Fruit fly (Drosophila melanogaster) whole organism, embryonic: ENCODE results near the gene Arp3.
A peak's percentile ranks its signal among the peaks of the same experiment; 100 is the strongest.

ENCODE experiments used
- BtbVII ChIP-seq: fragments of 200-800 bp; sonication (Bioruptor generic); optimal IDR thresholded peaks from 3 replicates; lab custom pipeline; 2017; ENCODE audit warnings: missing biosample characterization, mild to moderate bottlenecking, missing genetic modification characterization
- C15 ChIP-seq: fragments of 200-800 bp; sonication (Bioruptor generic); IDR thresholded peaks from 3 replicates; pipeline ENCODE4 v1.3.6; 2022; ENCODE audit warnings: missing biosample characterization, missing genetic modification characterization
- CG11398 ChIP-seq: fragments of 200-800 bp; sonication (Bioruptor generic); optimal IDR thresholded peaks from 2 replicates; lab custom pipeline; 2016; ENCODE audit warnings: missing biosample characterization, missing genetic modification characterization
- CG11504 ChIP-seq: fragments of 200-800 bp; sonication (Bioruptor generic); optimal IDR thresholded peaks from 3 replicates; lab custom pipeline; 2019; ENCODE audit warnings: missing biosample characterization, mild to moderate bottlenecking, missing genetic modification characterization, moderate library complexity
- CG12659 ChIP-seq: fragments of 200-800 bp; sonication (Bioruptor generic); optimal IDR thresholded peaks from 3 replicates; lab custom pipeline; 2017; ENCODE audit warnings: mild to moderate bottlenecking, missing biosample characterization, missing genetic modification reagents, missing genetic modification characterization
- CG14014 ChIP-seq: fragments of 200-800 bp; sonication (Bioruptor generic); IDR thresholded peaks from 2 replicates; pipeline ENCODE4 v1.3.6; 2022; ENCODE audit warnings: missing biosample characterization, missing genetic modification characterization
- CG15073 ChIP-seq: fragments of 200-800 bp; sonication (Bioruptor generic); optimal IDR thresholded peaks from 2 replicates; lab custom pipeline; 2016; ENCODE audit warnings: missing biosample characterization, missing genetic modification characterization
- CG15601 ChIP-seq: fragments of 200-800 bp; sonication (Bioruptor generic); optimal IDR thresholded peaks from 3 replicates; lab custom pipeline; 2019; ENCODE audit warnings: missing biosample characterization, mild to moderate bottlenecking, missing genetic modification characterization, moderate library complexity
- CG16813 ChIP-seq: fragments of 200-800 bp; sonication (Bioruptor generic); IDR thresholded peaks from 3 replicates; pipeline ENCODE4 v1.3.6; 2022; ENCODE audit warnings: missing biosample characterization, missing genetic modification characterization; ENCODE audit not compliant: partially characterized antibody
- CG2120 ChIP-seq: fragments of 200-800 bp; sonication (Bioruptor generic); optimal IDR thresholded peaks from 3 replicates; lab custom pipeline; 2016; ENCODE audit warnings: missing biosample characterization, missing genetic modification characterization
- CG2199 ChIP-seq: fragments of 200-800 bp; sonication (Bioruptor generic); IDR thresholded peaks from 3 replicates; pipeline ENCODE4 v1.3.6; 2022; ENCODE audit warnings: missing biosample characterization, missing genetic modification characterization
- CG3281 ChIP-seq: fragments of 200-800 bp; sonication (Bioruptor generic); optimal IDR thresholded peaks from 3 replicates; lab custom pipeline; 2017; ENCODE audit warnings: missing biosample characterization, mild to moderate bottlenecking, missing genetic modification characterization
- CG4404 ChIP-seq: fragments of 200-800 bp; sonication (Bioruptor generic); IDR thresholded peaks from 2 replicates; pipeline ENCODE4 v1.3.6; 2022; ENCODE audit warnings: missing biosample characterization, missing genetic modification characterization
- CG4424 ChIP-seq: fragments of 200-800 bp; sonication (Bioruptor generic); optimal IDR thresholded peaks from 3 replicates; lab custom pipeline; 2016; ENCODE audit warnings: missing biosample characterization, missing genetic modification characterization
- CG4820 ChIP-seq: fragments of 200-800 bp; sonication (Bioruptor generic); optimal IDR thresholded peaks from 3 replicates; lab custom pipeline; 2016; ENCODE audit warnings: missing biosample characterization, missing genetic modification characterization
- CG6654 ChIP-seq: fragments of 200-800 bp; sonication (Bioruptor generic); optimal IDR thresholded peaks from 2 replicates; lab custom pipeline; 2017; ENCODE audit warnings: missing biosample characterization, mild to moderate bottlenecking, missing genetic modification characterization
- CG6791 ChIP-seq: fragments of 200-800 bp; sonication (Bioruptor generic); IDR thresholded peaks from 3 replicates; pipeline ENCODE4 v1.3.6; 2022; ENCODE audit warnings: missing biosample characterization, missing genetic modification characterization; ENCODE audit not compliant: partially characterized antibody
- CG6813 ChIP-seq: fragments of 200-800 bp; sonication (Bioruptor generic); optimal IDR thresholded peaks from 2 replicates; lab custom pipeline; 2017; ENCODE audit warnings: missing biosample characterization, missing genetic modification characterization, mild to moderate bottlenecking, moderate library complexity, missing genetic modification reagents
- CG7556 ChIP-seq: fragments of 200-800 bp; sonication (Bioruptor generic); optimal IDR thresholded peaks from 2 replicates; lab custom pipeline; 2017; ENCODE audit warnings: missing biosample characterization, mild to moderate bottlenecking, missing genetic modification characterization
- CG8290 ChIP-seq, 3 experiments: fragments of 200-800 bp; sonication (Bioruptor generic); optimal IDR thresholded peaks; 2 replicates each; lab custom pipeline; 2016 to 2019; ENCODE audit warnings: missing biosample characterization in 3 of 3, missing genetic modification characterization in 3 of 3, mild to moderate bottlenecking in 2 of 3, moderate library complexity in 1 of 3
- CG9932 ChIP-seq: fragments of 200-800 bp; sonication (Bioruptor generic); IDR thresholded peaks from 2 replicates; pipeline ENCODE4 v1.3.6; 2022; ENCODE audit warnings: missing biosample characterization, missing genetic modification characterization
- D ChIP-seq, 2 experiments: fragments of 200-800 bp in 1 of 2; fragments of >200 bp in 1 of 2; sonication (Bioruptor generic) in 1 of 2; optimal IDR thresholded peaks; 2 replicates in 1 of 2; 3 replicates in 1 of 2; lab custom pipeline; 2017; ENCODE audit warnings: mild to moderate bottlenecking in 1 of 2, missing biosample characterization in 1 of 2, missing genetic modification characterization in 1 of 2, missing genetic modification reagents in 1 of 2
- Drgx ChIP-seq: fragments of 200-800 bp; sonication (Bioruptor generic); IDR thresholded peaks from 2 replicates; pipeline ENCODE4 v1.3.6; 2022; ENCODE audit warnings: missing biosample characterization, missing genetic modification characterization
- Fer1 ChIP-seq: fragments of 200-800 bp; sonication (Bioruptor generic); optimal IDR thresholded peaks from 2 replicates; lab custom pipeline; 2017; ENCODE audit warnings: missing biosample characterization, mild to moderate bottlenecking, missing genetic modification characterization
- Jarid2 ChIP-seq: fragments of 200-800 bp; sonication (Bioruptor generic); optimal IDR thresholded peaks from 3 replicates; lab custom pipeline; 2017; ENCODE audit warnings: mild to moderate bottlenecking, missing biosample characterization, missing genetic modification reagents, missing genetic modification characterization
- Lpt ChIP-seq: fragments of >200 bp; optimal IDR thresholded peaks from 2 replicates; lab custom pipeline; 2018; ENCODE audit warnings: missing biosample characterization, missing genetic modification characterization
- MESR4 ChIP-seq: fragments of 200-800 bp; sonication (Bioruptor generic); optimal IDR thresholded peaks from 2 replicates; lab custom pipeline; 2018; ENCODE audit warnings: missing biosample characterization, mild to moderate bottlenecking, missing genetic modification characterization, moderate library complexity
- Mad ChIP-seq: fragments of 200-800 bp; sonication (Bioruptor generic); optimal IDR thresholded peaks from 2 replicates; lab custom pipeline; 2016; ENCODE audit warnings: missing biosample characterization, missing genetic modification characterization
- Myb ChIP-seq: fragments of 200-800 bp; sonication (Bioruptor generic); optimal IDR thresholded peaks from 2 replicates; lab custom pipeline; 2016; ENCODE audit warnings: missing biosample characterization, missing genetic modification characterization
- Oaz ChIP-seq: fragments of 200-800 bp; sonication (Bioruptor generic); IDR thresholded peaks from 2 replicates; pipeline ENCODE4 v1.3.6; 2022; ENCODE audit warnings: missing biosample characterization, missing genetic modification characterization
- Poxn ChIP-seq: fragments of 200-800 bp; sonication (Bioruptor generic); IDR thresholded peaks from 2 replicates; pipeline ENCODE4 v1.3.6; 2022; ENCODE audit warnings: missing biosample characterization, missing genetic modification characterization
- Sry-β ChIP-seq: fragments of 200-800 bp; sonication (Bioruptor generic); optimal IDR thresholded peaks from 2 replicates; lab custom pipeline; 2018; ENCODE audit warnings: missing biosample characterization, mild to moderate bottlenecking, missing genetic modification characterization, moderate library complexity
- Vsx1 ChIP-seq: fragments of 200-800 bp; sonication (Bioruptor generic); optimal IDR thresholded peaks from 2 replicates; lab custom pipeline; 2017; ENCODE audit warnings: missing biosample characterization, mild to moderate bottlenecking, missing genetic modification characterization, missing genetic modification reagents
- amos ChIP-seq: fragments of 200-800 bp; sonication (Bioruptor generic); IDR thresholded peaks from 2 replicates; pipeline ENCODE4 v1.3.6; 2022; ENCODE audit warnings: missing biosample characterization, missing genetic modification characterization; ENCODE audit not compliant: partially characterized antibody
- bbx ChIP-seq: fragments of 200-800 bp; sonication (Bioruptor generic); IDR thresholded peaks from 2 replicates; pipeline ENCODE4 v1.3.6; 2022; ENCODE audit warnings: missing biosample characterization, missing genetic modification characterization; ENCODE audit not compliant: partially characterized antibody
- cwo ChIP-seq: fragments of 200-800 bp; sonication (Bioruptor generic); optimal IDR thresholded peaks from 3 replicates; lab custom pipeline; 2017; ENCODE audit warnings: missing biosample characterization, missing genetic modification characterization, mild to moderate bottlenecking, moderate library complexity, missing genetic modification reagents
- dimm ChIP-seq: fragments of 200-800 bp; sonication (Bioruptor generic); IDR thresholded peaks from 2 replicates; pipeline ENCODE4 v1.3.6; 2022; ENCODE audit warnings: missing biosample characterization, missing genetic modification characterization
- dm ChIP-seq: fragments of 200-800 bp; sonication (Bioruptor generic); optimal IDR thresholded peaks from 3 replicates; lab custom pipeline; 2016; ENCODE audit warnings: missing biosample characterization, missing genetic modification characterization
- fd96Cb ChIP-seq: fragments of 200-800 bp; sonication (Bioruptor generic); optimal IDR thresholded peaks from 2 replicates; lab custom pipeline; 2018; ENCODE audit warnings: missing biosample characterization, mild to moderate bottlenecking, missing genetic modification characterization, moderate library complexity
- fu2 ChIP-seq: fragments of 200-800 bp; sonication (Bioruptor generic); optimal IDR thresholded peaks from 2 replicates; lab custom pipeline; 2016; ENCODE audit warnings: missing biosample characterization, missing genetic modification characterization
- kay ChIP-seq: fragments of 200-800 bp; sonication (Bioruptor generic); optimal IDR thresholded peaks from 2 replicates; lab custom pipeline; 2016; ENCODE audit warnings: missing biosample characterization, missing genetic modification characterization
- lmd ChIP-seq: fragments of 200-800 bp; sonication (Bioruptor generic); IDR thresholded peaks from 2 replicates; pipeline ENCODE4 v1.3.6; 2022; ENCODE audit warnings: missing biosample characterization, missing genetic modification characterization
- lov ChIP-seq, 2 experiments: fragments of 200-800 bp in 1 of 2; fragments of >200 bp in 1 of 2; sonication (Bioruptor generic) in 1 of 2; IDR thresholded peaks in 1 of 2; optimal IDR thresholded peaks in 1 of 2; 2 replicates in 1 of 2; 3 replicates in 1 of 2; pipeline versions ENCODE4 v1.3.6 to Lab custom; 2017 to 2022; ENCODE audit warnings: missing biosample characterization in 1 of 2, missing genetic modification characterization in 1 of 2
- nerfin-1 ChIP-seq: fragments of 200-800 bp; sonication (Bioruptor generic); optimal IDR thresholded peaks from 3 replicates; lab custom pipeline; 2019; ENCODE audit warnings: missing biosample characterization, mild to moderate bottlenecking, missing genetic modification characterization, moderate library complexity
- pzg ChIP-seq: fragments of 200-800 bp; sonication (Bioruptor generic); optimal IDR thresholded peaks from 3 replicates; lab custom pipeline; 2018; ENCODE audit warnings: missing biosample characterization, mild to moderate bottlenecking, missing genetic modification characterization, moderate library complexity
- slp2 ChIP-seq: fragments of 200-800 bp; sonication (Bioruptor generic); optimal IDR thresholded peaks from 2 replicates; lab custom pipeline; 2016; ENCODE audit warnings: missing biosample characterization, missing genetic modification characterization
- trem ChIP-seq: fragments of 200-800 bp; optimal IDR thresholded peaks from 3 replicates; lab custom pipeline; 2019; ENCODE audit warnings: missing biosample characterization, mild to moderate bottlenecking, missing genetic modification characterization, moderate library complexity
- vfl ChIP-seq: fragments of 200-800 bp; sonication (Bioruptor generic); optimal IDR thresholded peaks from 2 replicates; lab custom pipeline; 2016; ENCODE audit warnings: missing biosample characterization, missing genetic modification characterization
- vvl ChIP-seq: fragments of 200-800 bp; sonication (Bioruptor generic); IDR thresholded peaks from 2 replicates; pipeline ENCODE4 v1.3.6; 2022; ENCODE audit warnings: missing biosample characterization, missing genetic modification characterization

The Arp3 gene

dm6 chr3L:8081822-8082221, 33.9 kb downstream of the Arp3 start (continued):
- no peak; the same call in 1 of the 2 replicates for TF ChIP-seq amos (GFP tag; lab: Robert Waterston, UW)
- TF ChIP-seq Vsx1 (GFP tag; lab: Kevin White, UChicago): peak; percentile 6
- TF ChIP-seq CG11398 (GFP tag; lab: Kevin White, UChicago): no peak
- no peak for TF ChIP-seq dimm (GFP tag; lab: Robert Waterston, UW)
- TF ChIP-seq Jarid2 (GFP tag; lab: Kevin White, UChicago): peak; percentile 63
- no peak for TF ChIP-seq CG6654 (GFP tag; lab: Kevin White, UChicago)
- TF ChIP-seq vfl (GFP tag; lab: Kevin White, UChicago): no peak
- TF ChIP-seq CG3281 (GFP tag; lab: Kevin White, UChicago): peak; percentile 37
- no peak for TF ChIP-seq slp2 (GFP tag; lab: Kevin White, UChicago)
- peak; percentile 7 for TF ChIP-seq CG7556 (GFP tag; lab: Kevin White, UChicago)
- no peak for TF ChIP-seq CG4820 (GFP tag; lab: Kevin White, UChicago)
- peak; percentile 56 for TF ChIP-seq CG2120 (GFP tag; lab: Kevin White, UChicago)
- TF ChIP-seq trem (tag; lab: Kevin White, UChicago): no peak
- no peak for TF ChIP-seq Lpt (GFP tag; lab: Kevin White, UChicago)
- TF ChIP-seq Sry-β (GFP tag; lab: Kevin White, UChicago): no peak
- TF ChIP-seq C15 (GFP tag; lab: Robert Waterston, UW): no peak
- peak; percentile 10 for TF ChIP-seq CG15601 (tag; lab: Kevin White, UChicago)
- no peak for TF ChIP-seq kay
- peak; percentile 86 for TF ChIP-seq CG2199 (GFP tag; lab: Robert Waterston, UW)
- peak; percentile 41 for TF ChIP-seq cwo (GFP tag; lab: Kevin White, UChicago)
- peak; percentile 56 for TF ChIP-seq CG6813 (GFP tag; lab: Kevin White, UChicago)
- TF ChIP-seq lov (optimal IDR thresholded peaks at IDR 0.05; lab: Kevin White, UChicago): no peak
- no peak; the same call in 2 of the 3 replicates for TF ChIP-seq lov (GFP tag; IDR thresholded peaks at IDR 0.05; lab: Robert Waterston, UW)
- TF ChIP-seq MESR4 (GFP tag; lab: Kevin White, UChicago): no peak
- peak; percentile 28; the same call in 1 of the 2 replicates for TF ChIP-seq Drgx
- TF ChIP-seq fd96Cb (tag; lab: Kevin White, UChicago): no peak
- no peak for TF ChIP-seq CG4424 (GFP tag; lab: Kevin White, UChicago)
- TF ChIP-seq CG9932 (GFP tag; lab: Robert Waterston, UW): no peak; the same call in 1 of the 2 replicates
- peak; percentile 47; the same call in 1 of the 2 replicates for TF ChIP-seq bbx (GFP tag; lab: Robert Waterston, UW)
- TF ChIP-seq CG6791: no peak
- TF ChIP-seq lmd: no peak
- TF ChIP-seq vvl (GFP tag; lab: Robert Waterston, UW): peak; percentile 73; the same call in 1 of the 2 replicates
- no peak for TF ChIP-seq CG11504 (tag; lab: Kevin White, UChicago)
- peak; percentile 17 for TF ChIP-seq Mad (GFP tag; lab: Kevin White, UChicago)
- TF ChIP-seq Poxn (GFP tag; lab: Robert Waterston, UW): no peak
- no peak for TF ChIP-seq dm (GFP tag; lab: Kevin White, UChicago)
- no peak for TF ChIP-seq fu2 (GFP tag; lab: Kevin White, UChicago)
- TF ChIP-seq CG14014 (GFP tag; lab: Robert Waterston, UW): peak; percentile 38; the same call in 1 of the 2 replicates
- peak; percentile 19 for TF ChIP-seq CG8290 (GFP tag; optimal IDR thresholded peaks at IDR 0.05; lab: Kevin White, UChicago)
- peak; percentile 38 to 71 for TF ChIP-seq CG8290 (tag; optimal IDR thresholded peaks at IDR 0.05; lab: Kevin White, UChicago)
- no peak for TF ChIP-seq CG15073
- peak; percentile 81 for TF ChIP-seq Fer1
- peak; percentile 44 for TF ChIP-seq CG12659 (GFP tag; lab: Kevin White, UChicago)
- peak; percentile 16 for TF ChIP-seq nerfin-1 (tag; lab: Kevin White, UChicago)
- no peak for TF ChIP-seq CG16813 (GFP tag; lab: Robert Waterston, UW)
- no peak for TF ChIP-seq CG4404
- TF ChIP-seq Oaz (GFP tag; lab: Robert Waterston, UW): no peak
- no peak for TF ChIP-seq D (optimal IDR thresholded peaks at IDR 0.05; lab: Kevin White, UChicago)
- no peak for TF ChIP-seq D (GFP tag; optimal IDR thresholded peaks at IDR 0.05; lab: Kevin White, UChicago)
- peak; percentile 65 for TF ChIP-seq BtbVII (GFP tag; lab: Kevin White, UChicago)
- peak; percentile 11 for TF ChIP-seq Myb
- TF ChIP-seq pzg (GFP tag; lab: Kevin White, UChicago): peak; percentile 32
